Fruit fly (Drosophila melanogaster): Measurements from ENCODE around the gene Uggt.
A peak's percentile ranks its signal among the peaks of the same experiment; 100 is the strongest.

The Uggt gene

dm6 chr3L:18891986-18892385 lies 19.4 kb downstream of the Uggt start, which contains the start of gene NijB:
Gene NijB, plus strand, starts transcription at chr3L:18892383.
- no peak for TF ChIP-seq noc (tag; optimal IDR thresholded peaks at IDR 0.05)

- peak; percentile 24 for TF ChIP-seq noc (tag; optimal IDR thresholded peaks at IDR 0.05)
Measured at dm6 chr3L:18895079-18895478, 22.5 kb downstream of the Uggt start.

- TF ChIP-seq noc (tag; optimal IDR thresholded peaks at IDR 0.05), result no peak
Measured at dm6 chr3L:18896297-18896863, 23.8 kb downstream of the Uggt start.

- no peak for TF ChIP-seq noc (tag; optimal IDR thresholded peaks at IDR 0.05)
Measured at dm6 chr3L:18897459-18898085, 25.0 kb downstream of the Uggt start.

- TF ChIP-seq noc (tag; optimal IDR thresholded peaks at IDR 0.05), result peak; percentile 51
Measured at dm6 chr3L:18898086-18898470, 25.5 kb downstream of the Uggt start, which contains the start of gene CG3902. Gene CG3902, minus strand, starts transcription at chr3L:18898293.

dm6 chr3L:18898770-18899278 lies 26.3 kb downstream of the Uggt start, which contains the start of gene RpL26:
Gene RpL26, plus strand, starts transcription at chr3L:18898875.
- peak; percentile 68 for TF ChIP-seq noc (tag; optimal IDR thresholded peaks at IDR 0.05)

dm6 chr3L:18901411-18901810 lies 28.9 kb downstream of the Uggt start, which contains the start of the genes arx and CG6843:
Gene arx, minus strand, starts transcription at chr3L:18901554.
Gene CG6843, plus strand, starts transcription at chr3L:18901594.
- no peak for TF ChIP-seq noc (tag; optimal IDR thresholded peaks at IDR 0.05)

- TF ChIP-seq noc (tag; optimal IDR thresholded peaks at IDR 0.05), result no peak
Measured at dm6 chr3L:18904772-18905601, 32.4 kb downstream of the Uggt start, which contains the start of the genes CSN1b and Prp6. Gene CSN1b, minus strand, starts transcription at chr3L:18904930. Gene Prp6, plus strand, starts transcription at chr3L:18905372.

dm6 chr3L:18911082-18911481 lies 38.5 kb downstream of the Uggt start, which contains the start of gene Ir75d:
Gene Ir75d, minus strand, starts transcription at chr3L:18911182.
- TF ChIP-seq noc (tag; optimal IDR thresholded peaks at IDR 0.05), result no peak

dm6 chr3L:18914100-18914683 lies 41.6 kb downstream of the Uggt start, which contains the start of gene COX6AL2:
Gene COX6AL2, minus strand, starts transcription at chr3L:18914150.
- TF ChIP-seq noc (tag; optimal IDR thresholded peaks at IDR 0.05), result no peak

- no peak for TF ChIP-seq noc (tag; optimal IDR thresholded peaks at IDR 0.05)
Measured at dm6 chr3L:18916466-18916865, 43.9 kb downstream of the Uggt start.

dm6 chr3L:18917281-18917680 lies 44.7 kb downstream of the Uggt start, which contains the start of gene CG6839:
Gene CG6839, plus strand, starts transcription at chr3L:18917581.
- TF ChIP-seq noc (tag; optimal IDR thresholded peaks at IDR 0.05), result no peak

- no peak for TF ChIP-seq noc (tag; optimal IDR thresholded peaks at IDR 0.05)
Measured at dm6 chr3L:18920219-18920618, 47.7 kb downstream of the Uggt start, which contains the start of gene CG18223. Gene CG18223, minus strand, starts transcription at chr3L:18920319.

- no peak for TF ChIP-seq noc (tag; optimal IDR thresholded peaks at IDR 0.05)
Measured at dm6 chr3L:18922086-18922485, 49.5 kb downstream of the Uggt start, which contains the start of gene CG3819. Gene CG3819, minus strand, starts transcription at chr3L:18922108.

dm6 chr3L:18924790-18925189 lies 52.2 kb downstream of the Uggt start, which contains the start of gene CG43049:
Gene CG43049, plus strand, starts transcription at chr3L:18925090.
- no peak for TF ChIP-seq noc (tag; optimal IDR thresholded peaks at IDR 0.05)

Data from whole organism, larva.